Fruit fly (Drosophila melanogaster): ENCODE results near the gene tfc.

The tfc gene

dm6 chr3L:1300076-1300635 lies 43.9 kb downstream of the tfc start (continued):
- TF ChIP-seq CG33213 (GFP tag; optimal IDR thresholded peaks at IDR 0.05) (peak; percentile 8), vfl (GFP tag; optimal IDR thresholded peaks at IDR 0.05) (peak; percentile 18), Pdp1 (GFP tag; optimal IDR thresholded peaks at IDR 0.05) (peak; percentile 3 to 42), CG6791 (GFP tag; IDR thresholded peaks at IDR 0.05; ENCODE audit: partially characterized antibody) (no peak), ranshi (GFP tag; IDR thresholded peaks at IDR 0.05) (peak; percentile 78; the same call in 1 of the 2 replicates), NC2β (GFP tag; optimal IDR thresholded peaks at IDR 0.05) (peak; percentile 19), onecut (GFP tag; IDR thresholded peaks at IDR 0.05) (peak; percentile 64), cas (GFP tag; IDR thresholded peaks at IDR 0.05) (no peak), trem (tag; optimal IDR thresholded peaks at IDR 0.05) (peak; percentile 86), shn (GFP tag; optimal IDR thresholded peaks at IDR 0.05) (no peak), dmrt99B (tag; optimal IDR thresholded peaks at IDR 0.05) (peak; percentile 84), CG3281 (GFP tag; optimal IDR thresholded peaks at IDR 0.05) (peak; percentile 84), sim (GFP tag; IDR thresholded peaks at IDR 0.05) (peak; percentile 69; the same call in 1 of the 2 replicates), CG17361 (GFP tag; IDR thresholded peaks at IDR 0.05) (peak; percentile 94), emc (GFP tag; optimal IDR thresholded peaks at IDR 0.05) (no peak), CG5953 (GFP tag; IDR thresholded peaks at IDR 0.05) (peak; percentile 56), kah (GFP tag; optimal IDR thresholded peaks at IDR 0.05) (peak; percentile 57), YL-1 (GFP tag; optimal IDR thresholded peaks at IDR 0.05) (peak; percentile 48), Trl (optimal IDR thresholded peaks at IDR 0.05) (peak in 1 of 2 experiments; percentile 0), Trl (GFP tag; optimal IDR thresholded peaks at IDR 0.05) (peak; percentile 29), schlank (tag; optimal IDR thresholded peaks at IDR 0.05) (no peak), CG17912 (GFP tag; optimal IDR thresholded peaks at IDR 0.05) (no peak), CG9876 (GFP tag; optimal IDR thresholded peaks at IDR 0.05) (no peak), CG12299 (tag; optimal IDR thresholded peaks at IDR 0.05) (peak; percentile 67), fd96Cb (tag; optimal IDR thresholded peaks at IDR 0.05) (peak; percentile 85), tup (GFP tag; optimal IDR thresholded peaks at IDR 0.05) (peak; percentile 26), Stat92E (GFP tag; optimal IDR thresholded peaks at IDR 0.05) (peak in 1 of 3 experiments; percentile 37), Drgx (GFP tag; IDR thresholded peaks at IDR 0.05) (peak; percentile 23; the same call in 1 of the 2 replicates), CG2202 (tag; optimal IDR thresholded peaks at IDR 0.05) (peak; percentile 71), crp (GFP tag; optimal IDR thresholded peaks at IDR 0.05) (peak in 1 of 2 experiments; percentile 39), CG11560 (tag; IDR thresholded peaks at IDR 0.05) (0 out of 3 replicates have a peak, but pooled peaks have one; percentile 48), CkIIα-i1 (GFP tag; IDR thresholded peaks at IDR 0.05) (no peak), sens-2 (GFP tag; IDR thresholded peaks at IDR 0.05) (no peak; the same call in none of the 2 replicates), CG18599 (GFP tag; optimal IDR thresholded peaks at IDR 0.05) (peak; percentile 90), tio (GFP tag; optimal IDR thresholded peaks at IDR 0.05) (no peak), CG6689 (GFP tag; IDR thresholded peaks at IDR 0.05) (peak; percentile 81), ro (GFP tag; IDR thresholded peaks at IDR 0.05) (peak; percentile 61; the same call in 1 of the 2 replicates), CG6765 (GFP tag; optimal IDR thresholded peaks at IDR 0.05) (peak; percentile 20), CG31388 (GFP tag; optimal IDR thresholded peaks at IDR 0.05) (peak; percentile 48), hth (optimal IDR thresholded peaks at IDR 0.05) (no peak), kni (GFP tag; optimal IDR thresholded peaks at IDR 0.05) (peak; percentile 42), Hmx (GFP tag; optimal IDR thresholded peaks at IDR 0.05) (no peak), rib (GFP tag; IDR thresholded peaks at IDR 0.05) (no peak; the same call in 1 of the 2 replicates), knrl (GFP tag; IDR thresholded peaks at IDR 0.05; ENCODE audit: partially characterized antibody) (no peak), dimm (GFP tag; IDR thresholded peaks at IDR 0.05) (no peak), CG4730 (GFP tag; IDR thresholded peaks at IDR 0.05) (peak; percentile 69), CG13123 (GFP tag; optimal IDR thresholded peaks at IDR 0.05) (peak; percentile 42), Spps (tag; optimal IDR thresholded peaks at IDR 0.05) (peak; percentile 74), CG8281 (tag; optimal IDR thresholded peaks at IDR 0.05) (peak; percentile 59), ham (GFP tag; IDR thresholded peaks at IDR 0.05) (no peak), z (GFP tag; IDR thresholded peaks at IDR 0.05) (no peak)

All from whole organism, embryonic.